ENCODE assay signal across 1 worm cellular context in the genomic region with DNA sequence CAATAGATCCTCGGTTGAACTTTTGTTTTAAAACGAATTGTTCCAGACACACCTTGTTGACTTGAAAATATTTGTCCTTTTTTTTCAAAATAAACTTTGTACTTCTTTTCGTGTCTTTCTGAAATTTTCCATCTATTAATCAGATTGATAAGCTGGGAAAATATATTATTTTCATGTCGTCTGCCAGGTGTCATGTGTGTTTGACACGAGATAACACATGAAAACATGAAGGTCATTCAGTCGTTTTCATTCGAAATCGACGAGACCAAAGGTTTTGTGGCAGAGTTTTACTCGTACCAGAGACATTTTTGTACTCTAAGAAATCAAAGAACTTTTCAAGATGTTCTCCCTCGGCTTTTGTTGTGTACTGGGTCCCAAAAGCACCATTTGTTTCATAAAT.
TF ChIP-seq lines count a peak whose summit lies in the region.

No protein-coding gene starts in this region.

TF ChIP-seq in whole organism, L1 larva, 84 proteins besides CTCF, POLR2A, EP300 and RAD21 (continued from another document):
- TF ChIP-seq mdl-1 (tag; optimal IDR thresholded peaks at IDR 0.05; lab: Kevin White, UChicago) (peak in 1 of 2 experiments; percentile 41), nhr-28 (tag; optimal IDR thresholded peaks at IDR 0.05; lab: Kevin White, UChicago) (no peak), aha-1 (tag; optimal IDR thresholded peaks at IDR 0.05; lab: Kevin White, UChicago) (no peak), sptf-1 (tag; optimal IDR thresholded peaks at IDR 0.05; lab: Kevin White, UChicago) (no peak), ama-1 (optimal IDR thresholded peaks at IDR 0.05; lab: Kevin White, UChicago) (no peak), nhr-19 (GFP tag; conservative IDR thresholded peaks at IDR 0.05; lab: Robert Waterston, UW) (peak; percentile 22; the same call in 1 of the 2 replicates), unc-86 (tag; optimal IDR thresholded peaks at IDR 0.05; lab: Kevin White, UChicago) (no peak), snu-23 (GFP tag; optimal IDR thresholded peaks at IDR 0.05; lab: Kevin White, UChicago) (peak; percentile 47), zag-1 (tag; optimal IDR thresholded peaks at IDR 0.05; lab: Kevin White, UChicago) (no peak), zip-4 (GFP tag; optimal IDR thresholded peaks at IDR 0.05; lab: Kevin White, UChicago) (no peak), unc-98 (GFP tag; IDR thresholded peaks at IDR 0.05; lab: Robert Waterston, UW) (no peak), dpl-1 (GFP tag; optimal IDR thresholded peaks at IDR 0.05; lab: Kevin White, UChicago) (peak in 1 of 3 experiments; percentile 28), blmp-1 (tag; optimal IDR thresholded peaks at IDR 0.05; lab: Kevin White, UChicago) (peak; percentile 65), pqm-1 (tag; optimal IDR thresholded peaks at IDR 0.05; lab: Kevin White, UChicago) (no peak), tbx-2 (tag; optimal IDR thresholded peaks at IDR 0.05; lab: Kevin White, UChicago) (no peak), elt-2 (tag; optimal IDR thresholded peaks at IDR 0.05; lab: Kevin White, UChicago) (peak; percentile 80), lin-39 (tag; optimal IDR thresholded peaks at IDR 0.05; lab: Kevin White, UChicago) (no peak), alr-1 (tag; optimal IDR thresholded peaks at IDR 0.05; lab: Kevin White, UChicago; ENCODE audit: borderline replicate concordance) (no peak), fos-1 (tag; optimal IDR thresholded peaks at IDR 0.05; lab: Kevin White, UChicago) (no peak), nhr-85 (tag; lab: Kevin White, UChicago) (peak; percentile 86), ceh-90 (tag; optimal IDR thresholded peaks at IDR 0.05; lab: Kevin White, UChicago) (no peak), lin-14 (GFP tag; optimal IDR thresholded peaks at IDR 0.05; lab: Kevin White, UChicago) (peak; percentile 60), unc-130 (tag; optimal IDR thresholded peaks at IDR 0.05; lab: Kevin White, UChicago) (peak; percentile 43), hpl-2 (GFP tag; optimal IDR thresholded peaks at IDR 0.05; lab: Kevin White, UChicago) (no peak), lin-13 (GFP tag; optimal IDR thresholded peaks at IDR 0.05; lab: Kevin White, UChicago) (no peak), mab-9 (GFP tag; IDR thresholded peaks at IDR 0.05; lab: Robert Waterston, UW) (no peak), nhr-11 (tag; optimal IDR thresholded peaks at IDR 0.05; lab: Kevin White, UChicago) (no peak), dsc-1 (tag; optimal IDR thresholded peaks at IDR 0.05; lab: Kevin White, UChicago) (no peak), ztf-4 (tag; optimal IDR thresholded peaks at IDR 0.05; lab: Kevin White, UChicago) (no peak), sup-37 (GFP tag; optimal IDR thresholded peaks at IDR 0.05; lab: Kevin White, UChicago) (no peak), ceh-63 (GFP tag; optimal IDR thresholded peaks at IDR 0.05; lab: Kevin White, UChicago) (no peak), ets-5 (GFP tag; IDR thresholded peaks at IDR 0.05; lab: Robert Waterston, UW) (no peak), xbp-1 (tag; optimal IDR thresholded peaks at IDR 0.05; lab: Kevin White, UChicago) (no peak), efl-3 (GFP tag; optimal IDR thresholded peaks at IDR 0.05; lab: Kevin White, UChicago) (no peak), hlh-17 (GFP tag; optimal IDR thresholded peaks at IDR 0.05; lab: Kevin White, UChicago; ENCODE audit: borderline replicate concordance) (no peak)
